Worm (Caenorhabditis elegans) whole organism, dauer: Measurements from ENCODE around the gene ndab-1.

Experiments
- unc-62 ChIP-seq: sonication (generic microtip); optimal IDR thresholded peaks from 2 replicates; lab custom pipeline; 2017; ENCODE audit warnings: missing biosample characterization, missing genetic modification reagents, missing genetic modification characterization

The ndab-1 gene

DNA sequence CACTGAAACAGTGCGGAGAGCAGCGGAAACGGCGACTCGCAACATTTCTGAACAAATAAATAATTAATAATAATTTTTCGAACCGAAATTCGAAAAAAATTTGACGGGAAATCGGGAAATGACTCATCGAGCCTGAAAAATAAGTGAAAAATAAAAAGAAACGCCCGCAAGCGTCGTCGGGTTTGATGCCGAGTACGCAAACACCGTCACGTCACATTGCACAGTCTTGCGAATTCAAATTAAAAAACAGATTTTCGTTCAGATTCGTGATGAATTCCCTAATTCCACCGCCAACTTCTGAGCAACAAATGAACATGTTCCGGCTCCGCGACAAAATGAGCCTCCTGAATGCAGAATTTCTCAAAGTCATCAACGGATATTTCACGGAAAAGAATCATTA is at the start of gene ndab-1, which contains the start of gene npp-16:
ndab-1 (minus strand) TSS at position 47 of the 400 bp plus-strand sequence.
npp-16 (plus strand) TSS at position 263 of the 400 bp plus-strand sequence.
- no peak for TF ChIP-seq unc-62

DNA sequence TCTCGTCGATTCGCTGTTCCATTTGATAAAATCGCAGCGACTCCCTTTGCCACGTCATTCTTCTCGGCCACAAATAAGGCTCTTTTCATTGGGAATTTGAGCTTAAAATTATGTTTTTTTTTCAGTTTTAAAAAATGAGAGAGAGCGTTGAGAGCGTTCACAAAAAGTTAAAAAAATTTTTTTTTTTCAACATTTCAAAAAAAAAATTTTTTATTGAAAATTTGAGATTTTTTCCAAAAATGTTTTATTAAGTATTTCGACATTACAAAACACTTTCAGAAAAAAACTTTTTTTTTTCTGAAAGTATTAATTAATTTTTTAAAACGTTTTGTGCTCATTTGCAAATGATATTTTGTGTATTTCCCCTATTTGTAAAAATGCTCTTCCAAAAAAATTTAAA is 44.6 kb upstream of the ndab-1 start, which contains the start of gene top-3:
top-3 (minus strand) TSS at position 101 of the 400 bp plus-strand sequence.
- no peak for TF ChIP-seq unc-62

DNA sequence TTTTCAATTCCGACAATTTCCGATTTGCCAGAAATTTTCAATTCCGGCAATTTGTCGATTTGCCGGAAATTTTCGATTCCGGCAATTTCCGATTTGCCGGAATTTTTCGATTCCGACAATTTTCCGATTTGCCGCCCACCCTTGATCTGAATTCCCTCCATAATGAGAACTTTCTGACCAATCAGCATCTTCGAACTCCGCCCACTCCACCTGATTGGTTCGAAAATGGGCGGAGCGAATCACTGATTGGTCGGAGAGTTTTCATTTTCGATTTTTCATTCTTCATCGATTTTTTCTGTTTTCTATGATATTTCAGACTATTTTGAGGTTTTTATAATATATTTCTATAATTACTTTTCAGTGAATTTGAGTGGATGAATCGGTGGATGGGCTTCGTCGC is 38.6 kb upstream of the ndab-1 start:
- TF ChIP-seq unc-62: no peak

DNA sequence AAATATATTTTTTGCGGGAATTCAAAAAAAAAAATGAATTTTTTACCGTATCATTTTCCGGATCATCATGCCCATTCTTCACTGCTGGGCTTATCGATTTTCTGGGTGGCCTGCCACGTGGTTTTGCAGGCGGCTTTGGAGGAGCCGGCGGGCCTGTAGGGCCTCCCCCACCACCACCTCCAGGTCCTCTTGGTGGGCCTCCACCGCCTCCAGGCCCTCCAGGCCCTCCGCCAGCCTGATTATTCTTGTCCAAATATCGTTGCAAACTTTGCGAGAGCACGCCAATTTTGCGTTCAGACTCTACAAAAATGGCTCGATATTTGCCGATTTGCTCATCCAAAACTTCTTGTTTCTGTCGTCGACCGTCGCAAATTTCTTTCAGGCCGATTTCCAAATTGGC is 35.6 kb upstream of the ndab-1 start:
- TF ChIP-seq unc-62: no peak

DNA sequence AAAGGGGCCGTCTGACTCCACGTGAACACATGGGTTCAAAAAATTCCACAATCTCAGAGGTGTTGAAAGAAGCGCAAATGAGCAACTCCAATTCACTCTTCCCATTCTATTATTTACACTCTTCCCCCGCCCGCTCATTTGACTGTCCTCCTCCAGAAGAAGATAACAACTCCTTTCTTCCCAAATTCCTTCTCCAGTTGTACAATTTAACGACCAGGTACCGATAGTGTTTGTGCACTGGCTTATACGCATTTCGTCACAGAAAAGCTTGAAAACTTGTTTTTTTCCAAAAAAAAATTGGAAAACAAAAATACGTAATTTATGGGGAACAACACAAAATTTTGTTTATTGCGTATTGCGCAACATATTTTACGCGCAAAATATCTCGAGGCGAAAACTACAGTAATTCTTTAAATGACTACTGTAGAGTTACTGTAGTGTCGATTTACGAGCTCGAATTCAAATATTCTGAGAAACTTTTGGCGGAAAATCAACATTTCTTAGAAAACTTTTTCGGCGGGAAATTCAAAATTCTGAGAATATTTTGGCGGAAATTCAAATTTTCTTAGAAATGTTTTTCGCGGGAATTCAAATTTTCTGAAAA is 33.9 kb upstream of the ndab-1 start:
- TF ChIP-seq unc-62: no peak

DNA sequence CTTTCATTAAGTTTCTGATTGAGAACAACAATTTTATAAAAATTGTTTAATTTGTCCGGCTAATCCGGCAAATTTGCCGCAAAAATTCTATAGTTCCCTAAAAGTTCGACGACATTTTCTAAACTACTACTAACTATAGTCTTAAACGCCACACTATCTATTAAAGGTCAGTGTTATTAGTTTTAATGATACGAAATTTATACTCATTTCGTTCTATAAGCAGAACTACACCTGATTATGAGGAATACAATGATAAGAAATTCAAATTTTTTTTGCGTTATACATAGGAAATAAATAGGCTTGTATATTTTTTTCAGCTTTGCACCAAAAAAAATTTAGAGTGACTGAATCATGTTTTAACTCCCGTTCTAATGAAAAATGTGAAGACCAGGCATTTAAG is 32.9 kb upstream of the ndab-1 start:
- TF ChIP-seq unc-62: no peak

DNA sequence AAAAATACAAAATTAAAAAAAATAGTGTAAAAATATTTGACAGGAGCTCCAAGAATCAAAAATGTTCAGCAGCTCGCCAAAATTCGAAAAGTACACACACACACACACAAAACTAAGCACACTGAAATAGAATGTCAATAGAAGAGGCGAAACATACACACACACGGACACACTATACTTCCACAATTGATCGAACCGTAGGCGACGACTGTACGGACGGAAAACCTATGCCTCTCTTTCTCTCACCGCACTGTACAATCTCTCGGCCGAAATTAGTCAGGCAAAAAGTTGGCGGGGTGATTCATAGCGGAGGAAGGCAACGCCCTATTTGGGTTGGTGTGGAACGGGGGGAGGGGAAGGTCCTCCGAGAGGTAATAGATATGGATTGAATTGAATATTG is 32.0 kb upstream of the ndab-1 start:
- no peak for TF ChIP-seq unc-62

DNA sequence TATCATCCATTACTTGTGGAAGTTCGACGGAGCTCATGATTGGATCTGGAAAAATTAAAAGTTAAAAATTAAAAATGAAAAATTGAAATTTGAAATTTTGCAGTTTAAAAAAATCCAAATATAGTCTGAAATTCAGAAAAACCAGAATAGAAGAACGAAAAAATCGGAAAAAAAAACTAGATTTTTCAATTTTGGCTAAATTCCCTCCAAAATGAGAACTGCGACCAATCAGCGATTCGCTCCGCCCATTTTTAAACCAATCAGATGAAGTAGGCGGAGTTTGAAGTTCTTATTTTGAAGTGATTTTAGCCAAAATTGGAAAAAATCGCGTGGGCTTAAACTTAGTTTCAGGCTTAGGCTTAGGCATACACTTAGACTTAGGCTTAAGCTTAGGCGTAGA is 31.5 kb upstream of the ndab-1 start, which contains the start of gene Y56A3A.7:
Y56A3A.7 (minus strand) TSS at position 47 of the 400 bp plus-strand sequence.
- TF ChIP-seq unc-62: no peak

DNA sequence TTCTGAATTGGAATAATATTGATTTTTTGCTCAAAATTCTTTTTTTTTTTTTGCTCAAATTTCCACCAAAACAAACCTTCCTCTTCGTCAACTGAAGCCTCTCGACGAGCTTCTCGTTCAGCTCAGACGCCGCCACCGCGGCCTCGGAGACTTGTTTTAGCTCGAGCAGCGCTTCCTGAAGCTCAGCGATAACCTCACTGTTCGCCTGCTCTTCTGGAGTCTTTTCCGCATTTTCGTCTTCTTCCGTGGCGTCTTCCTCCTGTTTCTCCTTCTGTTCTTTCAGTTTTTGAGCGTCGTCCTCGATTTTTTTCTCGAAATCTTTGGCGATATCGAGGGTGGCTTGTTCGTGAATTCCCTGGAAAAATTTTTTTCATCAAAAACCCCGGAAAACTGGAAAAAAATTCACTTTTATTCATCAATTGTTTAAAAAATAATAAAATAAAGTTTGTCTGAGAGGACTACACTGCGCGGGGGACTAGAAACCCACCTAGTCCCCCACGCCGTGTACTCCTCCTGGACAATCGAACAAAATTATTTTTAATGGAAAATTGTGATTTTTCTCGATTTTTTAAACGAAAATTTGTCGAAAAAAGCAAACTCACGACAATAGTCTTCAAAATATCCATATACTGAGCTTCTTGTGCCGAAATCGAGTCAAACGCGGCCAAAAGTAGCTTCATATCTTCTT is 30.7 kb upstream of the ndab-1 start:
- no peak for TF ChIP-seq unc-62

DNA sequence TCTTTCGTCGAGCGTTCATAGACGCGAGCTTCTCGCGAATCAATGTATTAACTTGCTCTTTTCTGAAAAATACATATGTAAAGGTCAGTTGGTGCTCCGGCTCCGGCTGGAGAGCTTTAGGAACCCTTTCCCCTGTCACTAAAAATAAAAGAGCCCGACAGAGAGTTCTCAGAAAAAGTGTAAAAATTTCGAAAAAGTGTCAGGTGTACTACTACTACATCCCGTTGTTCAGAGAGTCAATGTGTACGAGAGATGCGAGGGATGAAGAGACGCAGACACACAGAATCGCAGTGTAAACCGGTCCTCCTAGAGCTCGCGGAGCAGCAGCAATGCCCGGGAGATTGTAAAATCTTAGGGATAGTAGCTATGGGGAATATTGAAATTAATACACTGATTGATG is 27.2 kb upstream of the ndab-1 start:
- TF ChIP-seq unc-62: no peak

DNA sequence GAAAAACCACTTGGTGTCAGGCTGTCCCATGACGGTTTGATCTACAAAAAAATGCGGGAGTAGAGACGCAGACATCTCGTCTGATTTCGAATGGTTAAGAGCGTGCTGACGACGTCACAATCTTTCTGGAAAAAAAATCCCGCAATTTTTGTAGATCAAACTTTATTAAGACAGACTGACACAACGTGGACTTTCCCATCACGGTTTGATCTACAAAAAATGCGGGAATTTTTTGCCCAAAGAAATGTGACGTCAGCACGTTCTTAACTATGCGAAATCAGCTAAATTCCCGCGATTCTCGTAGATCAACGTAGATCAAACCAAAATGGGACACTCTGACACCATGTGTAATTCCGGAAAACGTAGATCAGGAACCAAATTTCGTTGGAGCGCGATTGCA is 23.0 kb upstream of the ndab-1 start:
- no peak for TF ChIP-seq unc-62

DNA sequence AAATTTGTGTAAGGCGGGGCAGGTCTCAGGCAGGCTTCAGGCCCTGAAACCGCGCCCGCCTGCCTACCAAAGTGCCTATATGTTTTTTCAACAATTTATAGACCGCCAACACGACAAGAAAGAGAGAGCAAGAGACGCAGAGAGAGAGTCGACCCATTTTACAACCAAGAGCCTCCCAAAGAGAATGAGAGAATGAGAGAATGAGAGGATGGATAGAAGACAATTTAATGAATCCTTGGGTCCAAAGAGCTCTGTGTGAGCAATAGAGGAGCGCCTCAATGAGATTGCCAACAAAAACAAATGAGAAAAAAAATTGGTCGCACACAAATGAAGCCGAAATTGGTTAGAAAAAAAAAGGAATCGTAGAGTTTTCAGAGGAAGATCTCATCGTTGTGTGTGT is 22.4 kb upstream of the ndab-1 start:
- TF ChIP-seq unc-62: no peak

DNA sequence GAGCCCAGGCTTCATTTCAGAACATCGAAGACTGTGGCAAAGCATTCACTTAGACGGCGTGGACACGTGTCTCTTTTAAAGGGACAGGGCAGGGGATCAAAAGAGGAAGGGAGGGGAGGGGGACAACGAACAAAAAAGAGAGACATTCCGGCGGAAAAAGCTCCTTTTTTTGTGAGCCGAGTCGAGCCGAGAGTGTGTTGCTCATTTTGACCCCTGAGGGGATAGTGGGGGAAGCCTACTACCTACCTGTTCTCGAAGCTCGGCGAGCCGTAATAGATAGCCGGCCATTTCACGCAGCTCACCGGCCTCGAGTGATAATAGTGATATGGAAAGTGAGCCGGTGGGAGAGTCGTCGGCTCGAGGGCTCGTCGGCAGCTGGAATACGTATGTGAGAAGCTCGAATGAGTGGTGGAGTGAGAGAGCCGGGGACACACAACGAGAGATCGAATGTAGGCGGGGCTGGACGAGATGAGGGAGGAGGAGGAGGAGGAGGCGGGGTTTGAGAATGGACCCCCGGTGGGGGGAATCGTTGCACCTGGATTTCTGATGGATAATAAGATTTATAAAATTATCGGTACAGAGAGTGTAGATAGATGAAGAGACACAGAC is 21.3 kb upstream of the ndab-1 start:
- no peak for TF ChIP-seq unc-62

DNA sequence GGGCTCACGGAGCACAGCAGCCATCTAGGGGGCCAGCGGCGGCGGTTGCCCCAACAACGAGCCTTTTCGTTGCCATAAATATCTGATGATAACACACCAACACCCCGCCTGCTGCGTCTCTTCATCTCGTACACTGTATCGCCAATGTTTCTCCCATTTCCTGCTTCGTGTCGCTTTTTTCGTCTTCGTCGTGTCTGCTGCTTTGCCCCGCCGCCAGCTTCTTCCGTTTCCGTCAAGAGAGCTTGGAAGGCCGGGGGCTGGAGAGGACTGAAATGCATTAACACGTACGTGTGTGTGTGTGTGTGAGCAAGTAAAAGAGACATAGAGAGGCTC is 20.4 kb upstream of the ndab-1 start:
- TF ChIP-seq unc-62: no peak

DNA sequence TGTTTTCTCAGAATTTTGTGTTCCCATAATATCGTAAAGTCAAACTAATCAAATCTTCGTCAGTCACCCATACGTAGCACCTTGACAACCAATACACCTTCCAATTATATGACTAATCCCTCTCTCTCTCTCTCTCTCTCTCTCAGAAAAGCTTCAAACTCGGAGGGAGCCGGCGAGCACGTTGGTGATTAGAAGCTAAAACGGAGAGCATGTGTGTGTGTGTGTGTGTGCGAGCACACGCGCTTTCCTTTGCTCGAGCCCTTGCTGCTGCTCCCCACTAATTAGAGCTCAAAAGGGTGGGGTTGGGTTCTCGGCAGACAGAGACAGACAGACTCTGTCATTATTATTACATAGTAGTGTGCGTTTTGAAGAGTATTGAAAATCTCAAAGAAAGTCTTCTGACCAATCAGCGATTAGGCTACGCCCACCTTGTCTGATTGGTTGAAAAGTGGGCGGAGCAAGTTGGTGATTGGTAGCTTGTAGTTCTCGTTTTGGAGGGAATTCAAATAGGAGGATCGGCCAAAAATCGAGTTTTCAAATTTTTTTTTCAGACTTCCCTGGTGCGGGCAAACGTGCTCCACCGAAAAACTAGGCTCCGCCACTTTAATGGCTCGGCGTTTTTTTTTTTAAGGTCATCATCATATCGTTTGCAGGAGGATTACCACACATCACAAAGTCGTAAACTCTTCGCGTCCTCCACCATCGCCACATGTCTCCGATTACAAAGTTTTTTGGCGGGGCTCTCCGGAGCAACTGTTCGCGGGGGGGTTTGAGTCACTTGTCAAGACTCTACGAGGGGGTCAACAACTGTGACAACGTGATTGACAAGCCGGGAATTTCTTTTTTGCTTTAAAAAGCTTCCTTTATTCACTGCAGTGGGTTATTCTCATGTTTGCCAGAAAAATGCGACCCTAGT is 19.8 kb upstream of the ndab-1 start:
- no peak for TF ChIP-seq unc-62

DNA sequence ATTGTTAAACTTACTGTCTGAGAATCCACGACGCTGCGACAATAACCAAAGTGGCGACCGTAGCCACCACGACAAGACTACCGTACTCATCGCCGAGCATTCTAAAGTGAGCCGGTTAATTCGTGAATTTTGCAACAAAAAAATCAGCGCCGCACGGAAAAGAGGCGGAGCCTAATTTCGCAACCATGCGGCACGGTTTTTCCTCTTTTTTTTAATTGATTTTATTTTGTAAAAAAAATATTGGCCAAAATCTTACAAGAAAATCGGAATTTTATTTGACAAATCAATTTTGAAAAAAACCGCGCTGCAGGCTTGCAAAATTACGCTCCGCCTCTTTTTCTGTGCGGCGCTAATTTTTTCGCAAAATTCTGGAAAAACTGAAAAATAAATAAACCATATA is 18.0 kb upstream of the ndab-1 start, which contains the start of gene dolk-1:
dolk-1 (minus strand) TSS at position 101 of the 400 bp plus-strand sequence.
- TF ChIP-seq unc-62: no peak

DNA sequence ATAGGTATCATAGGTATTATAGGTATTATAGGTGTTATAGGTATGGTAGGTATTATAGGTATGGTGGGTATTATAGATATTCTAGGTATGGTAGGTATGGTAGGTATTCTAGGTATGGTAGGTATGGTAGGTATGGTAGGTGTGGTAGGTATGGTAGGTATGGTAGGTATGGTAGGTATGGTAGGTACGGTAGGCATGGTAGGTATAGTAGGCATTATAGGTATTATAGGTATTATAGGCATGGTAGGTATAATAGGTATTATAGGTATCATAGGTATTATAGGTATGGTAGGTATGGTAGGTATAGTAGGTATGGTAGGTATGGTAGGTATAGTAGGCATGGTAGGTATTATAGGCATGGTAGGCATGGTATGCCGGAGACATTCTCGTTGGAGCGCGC is 16.4 kb upstream of the ndab-1 start:
- no peak for TF ChIP-seq unc-62
